Fruit fly (Drosophila melanogaster) whole organism, embryonic: Measurements from ENCODE around the gene CG42375.

ENCODE experiments used
- Atf3 ChIP-seq: fragments of 200-800 bp; sonication (Bioruptor generic); optimal IDR thresholded peaks from 3 replicates; lab custom pipeline; 2016; ENCODE audit warnings: missing biosample characterization, missing genetic modification characterization
- B-H1 ChIP-seq: fragments of 200-800 bp; sonication (Bioruptor generic); IDR thresholded peaks from 3 replicates; pipeline ENCODE4 v1.3.6; 2022; ENCODE audit warnings: missing biosample characterization, missing genetic modification characterization
- BEAF-32 ChIP-seq: fragments of 200-800 bp; sonication (Bioruptor generic); optimal IDR thresholded peaks from 3 replicates; lab custom pipeline; 2017; ENCODE audit warnings: missing biosample characterization, missing genetic modification characterization, mild to moderate bottlenecking, moderate library complexity, missing genetic modification reagents
- Bdp1 ChIP-seq: fragments of 200-800 bp; sonication (Bioruptor generic); optimal IDR thresholded peaks from 3 replicates; lab custom pipeline; 2016; ENCODE audit warnings: missing biosample characterization, missing genetic modification characterization
- CG10654 ChIP-seq: fragments of 200-800 bp; sonication (Bioruptor generic); optimal IDR thresholded peaks from 2 replicates; lab custom pipeline; 2016; ENCODE audit warnings: missing biosample characterization, missing genetic modification characterization
- CG12104 ChIP-seq: fragments of 200-800 bp; sonication (Bioruptor generic); optimal IDR thresholded peaks from 3 replicates; lab custom pipeline; 2016; ENCODE audit warnings: missing biosample characterization, missing genetic modification characterization
- CG12942 ChIP-seq: fragments of 200-800 bp; sonication (Bioruptor generic); optimal IDR thresholded peaks from 3 replicates; lab custom pipeline; 2016; ENCODE audit warnings: missing biosample characterization, missing genetic modification characterization
- CG13123 ChIP-seq: fragments of 200-800 bp; sonication (Bioruptor generic); optimal IDR thresholded peaks from 2 replicates; lab custom pipeline; 2016; ENCODE audit warnings: missing biosample characterization, missing genetic modification characterization
- CG13624 ChIP-seq: fragments of 200-800 bp; sonication (Bioruptor generic); optimal IDR thresholded peaks from 2 replicates; lab custom pipeline; 2016; ENCODE audit warnings: missing biosample characterization, missing genetic modification characterization
- CG15479 ChIP-seq: fragments of 200-800 bp; sonication (Bioruptor generic); optimal IDR thresholded peaks from 3 replicates; lab custom pipeline; 2019; ENCODE audit warnings: missing biosample characterization, mild to moderate bottlenecking, missing genetic modification characterization, moderate library complexity
- CG16813 ChIP-seq: fragments of 200-800 bp; sonication (Bioruptor generic); IDR thresholded peaks from 3 replicates; pipeline ENCODE4 v1.3.6; 2022; ENCODE audit warnings: missing biosample characterization, missing genetic modification characterization; ENCODE audit not compliant: partially characterized antibody
- CG17568 ChIP-seq: fragments of 200-800 bp; sonication (Bioruptor generic); optimal IDR thresholded peaks from 2 replicates; lab custom pipeline; 2018; ENCODE audit warnings: missing biosample characterization, mild to moderate bottlenecking, missing genetic modification characterization, moderate library complexity
- CG18599 ChIP-seq: fragments of 200-800 bp; sonication (Bioruptor generic); optimal IDR thresholded peaks from 3 replicates; lab custom pipeline; 2017; ENCODE audit warnings: missing biosample characterization, missing genetic modification characterization, mild to moderate bottlenecking, moderate library complexity, missing genetic modification reagents
- CG2116 ChIP-seq: fragments of 200-800 bp; sonication (Bioruptor generic); optimal IDR thresholded peaks from 3 replicates; lab custom pipeline; 2018; ENCODE audit warnings: missing biosample characterization, mild to moderate bottlenecking, missing genetic modification characterization
- CG31365 ChIP-seq: fragments of 200-800 bp; sonication (Bioruptor generic); optimal IDR thresholded peaks from 2 replicates; lab custom pipeline; 2018; ENCODE audit warnings: missing biosample characterization, mild to moderate bottlenecking, missing genetic modification characterization
- CG3847 ChIP-seq: fragments of 200-800 bp; sonication (Bioruptor generic); IDR thresholded peaks from 2 replicates; pipeline ENCODE4 v1.3.6; 2022; ENCODE audit warnings: missing biosample characterization, missing genetic modification characterization
- CG4282 ChIP-seq: fragments of 200-800 bp; sonication (Bioruptor generic); optimal IDR thresholded peaks from 2 replicates; lab custom pipeline; 2016; ENCODE audit warnings: missing biosample characterization, missing genetic modification characterization
- CG6689 ChIP-seq: fragments of 200-800 bp; sonication (Bioruptor generic); IDR thresholded peaks from 2 replicates; pipeline ENCODE4 v1.3.6; 2022; ENCODE audit warnings: missing biosample characterization, missing genetic modification characterization
- CG7271 ChIP-seq: fragments of 200-800 bp; sonication (Bioruptor generic); optimal IDR thresholded peaks from 2 replicates; lab custom pipeline; 2018; ENCODE audit warnings: missing biosample characterization, mild to moderate bottlenecking, missing genetic modification characterization, moderate library complexity
- CG7556 ChIP-seq: fragments of 200-800 bp; sonication (Bioruptor generic); optimal IDR thresholded peaks from 2 replicates; lab custom pipeline; 2017; ENCODE audit warnings: missing biosample characterization, mild to moderate bottlenecking, missing genetic modification characterization
- CG7987 ChIP-seq: fragments of 200-800 bp; sonication (Bioruptor generic); optimal IDR thresholded peaks from 2 replicates; lab custom pipeline; 2018; ENCODE audit warnings: missing biosample characterization, mild to moderate bottlenecking, missing genetic modification characterization, moderate library complexity
- MESR4 ChIP-seq: fragments of 200-800 bp; sonication (Bioruptor generic); optimal IDR thresholded peaks from 2 replicates; lab custom pipeline; 2018; ENCODE audit warnings: missing biosample characterization, mild to moderate bottlenecking, missing genetic modification characterization, moderate library complexity
- Max ChIP-seq: fragments of 200-800 bp; sonication (Bioruptor generic); optimal IDR thresholded peaks from 2 replicates; lab custom pipeline; 2016; ENCODE audit warnings: missing biosample characterization, mild to moderate bottlenecking, missing genetic modification characterization
- NC2α ChIP-seq: fragments of 200-800 bp; sonication (Bioruptor generic); optimal IDR thresholded peaks from 2 replicates; lab custom pipeline; 2016; ENCODE audit warnings: missing biosample characterization, missing genetic modification characterization
- Optix ChIP-seq: fragments of 200-800 bp; sonication (Bioruptor generic); IDR thresholded peaks from 3 replicates; pipeline ENCODE4 v1.3.6; 2022; ENCODE audit warnings: missing biosample characterization, missing genetic modification characterization
- Rx ChIP-seq: fragments of 200-800 bp; sonication (Bioruptor generic); IDR thresholded peaks from 2 replicates; pipeline ENCODE4 v1.3.6; 2022; ENCODE audit warnings: missing biosample characterization, missing genetic modification characterization
- Scr ChIP-seq: fragments of 200-800 bp; sonication (Bioruptor generic); IDR thresholded peaks from 2 replicates; pipeline ENCODE4 v1.3.6; 2022; ENCODE audit warnings: missing biosample characterization, missing genetic modification characterization; ENCODE audit not compliant: partially characterized antibody
- Sin3A ChIP-seq: fragments of >200 bp; optimal IDR thresholded peaks from 2 replicates; lab custom pipeline; 2018
- Stat92E ChIP-seq, 3 experiments: fragments of >200 bp in 2 of 3; fragments of 200-800 bp in 1 of 3; sonication (Bioruptor generic) in 1 of 3; optimal IDR thresholded peaks; 2 replicates each; lab custom pipeline; 2017 to 2019; ENCODE audit warnings: missing biosample characterization in 3 of 3, missing genetic modification characterization in 3 of 3, mild to moderate bottlenecking in 1 of 3, moderate library complexity in 1 of 3
- ara ChIP-seq: fragments of 200-800 bp; sonication (Bioruptor generic); IDR thresholded peaks from 2 replicates; pipeline ENCODE4 v1.3.6; 2022; ENCODE audit warnings: missing biosample characterization, missing genetic modification characterization
- caup ChIP-seq: fragments of 200-800 bp; sonication (Bioruptor generic); optimal IDR thresholded peaks from 3 replicates; lab custom pipeline; 2017; ENCODE audit warnings: missing biosample characterization, mild to moderate bottlenecking, missing genetic modification characterization, moderate library complexity; ENCODE audit not compliant: severe bottlenecking
- chif ChIP-seq, 2 experiments: fragments of 200-800 bp; sonication (Bioruptor generic); optimal IDR thresholded peaks; 3 replicates each; lab custom pipeline; 2016; ENCODE audit warnings: missing biosample characterization in 2 of 2, missing genetic modification characterization in 2 of 2
- exex ChIP-seq: fragments of 200-800 bp; sonication (Bioruptor generic); optimal IDR thresholded peaks from 4 replicates; lab custom pipeline; 2018; ENCODE audit warnings: missing biosample characterization, mild to moderate bottlenecking, missing genetic modification characterization, moderate library complexity
- gce ChIP-seq: fragments of 200-800 bp; sonication (Bioruptor generic); IDR thresholded peaks from 3 replicates; pipeline ENCODE4 v1.3.6; 2022; ENCODE audit warnings: missing biosample characterization, missing genetic modification characterization
- grau ChIP-seq: fragments of 200-800 bp; optimal IDR thresholded peaks from 3 replicates; lab custom pipeline; 2019; ENCODE audit warnings: missing biosample characterization, mild to moderate bottlenecking, missing genetic modification characterization, moderate library complexity
- grn ChIP-seq: fragments of 200-800 bp; sonication (Bioruptor generic); optimal IDR thresholded peaks from 3 replicates; lab custom pipeline; 2017; ENCODE audit warnings: missing biosample characterization, missing genetic modification characterization
- gsb ChIP-seq: fragments of 200-800 bp; sonication (Bioruptor generic); IDR thresholded peaks from 2 replicates; pipeline ENCODE4 v1.3.6; 2022; ENCODE audit warnings: missing biosample characterization, missing genetic modification characterization
- hkb ChIP-seq, 2 experiments: fragments of 200-800 bp in 1 of 2; fragments of >200 bp in 1 of 2; sonication (Bioruptor generic) in 1 of 2; IDR thresholded peaks in 1 of 2; optimal IDR thresholded peaks in 1 of 2; 2 replicates each; pipeline versions ENCODE4 v1.3.6 to Lab custom; 2017 to 2022; ENCODE audit warnings: missing biosample characterization in 1 of 2, missing genetic modification characterization in 1 of 2
- ind ChIP-seq: fragments of 200-800 bp; sonication (Bioruptor generic); optimal IDR thresholded peaks from 3 replicates; lab custom pipeline; 2016; ENCODE audit warnings: missing biosample characterization, missing genetic modification characterization
- insv ChIP-seq, 2 experiments: fragments of 200-800 bp; sonication (Bioruptor generic); optimal IDR thresholded peaks; 3 replicates each; lab custom pipeline; 2016 to 2018; ENCODE audit warnings: missing biosample characterization in 2 of 2, missing genetic modification characterization in 2 of 2
- luna ChIP-seq: fragments of 200-800 bp; sonication (Bioruptor generic); optimal IDR thresholded peaks from 2 replicates; lab custom pipeline; 2016; ENCODE audit warnings: missing biosample characterization, missing genetic modification characterization
- nom ChIP-seq: fragments of 200-800 bp; sonication (Bioruptor generic); optimal IDR thresholded peaks from 2 replicates; lab custom pipeline; 2017; ENCODE audit warnings: missing biosample characterization, missing genetic modification characterization, mild to moderate bottlenecking, moderate library complexity, missing genetic modification reagents
- pan ChIP-seq, 4 experiments: fragments of >200 bp in 3 of 4; fragments of 200-800 bp in 1 of 4; sonication (Bioruptor generic) in 1 of 4; optimal IDR thresholded peaks in 3 of 4; IDR thresholded peaks in 1 of 4; 2 replicates each; pipeline versions ENCODE4 v1.3.6 to Lab custom; 2017 to 2022; ENCODE audit warnings: missing biosample characterization in 2 of 4, missing genetic modification characterization in 2 of 4, mixed read lengths in 1 of 4
- peb ChIP-seq: fragments of 200-800 bp; sonication (Bioruptor generic); IDR thresholded peaks from 2 replicates; pipeline ENCODE4 v1.3.6; 2022; ENCODE audit warnings: missing biosample characterization, missing genetic modification characterization
- pum ChIP-seq: fragments of 200-800 bp; sonication (Bioruptor generic); optimal IDR thresholded peaks from 2 replicates; lab custom pipeline; 2016; ENCODE audit warnings: missing biosample characterization, missing genetic modification characterization
- repo ChIP-seq: fragments of 200-800 bp; sonication (Bioruptor generic); optimal IDR thresholded peaks from 2 replicates; lab custom pipeline; 2016; ENCODE audit warnings: missing biosample characterization, missing genetic modification characterization
- sd ChIP-seq: fragments of 200-800 bp; sonication (Bioruptor generic); optimal IDR thresholded peaks from 3 replicates; lab custom pipeline; 2018; ENCODE audit warnings: missing biosample characterization, mild to moderate bottlenecking, missing genetic modification characterization, moderate library complexity
- sob ChIP-seq: fragments of 200-800 bp; sonication (Bioruptor generic); IDR thresholded peaks from 2 replicates; pipeline ENCODE4 v1.3.6; 2022; ENCODE audit warnings: missing biosample characterization, missing genetic modification characterization
- twi ChIP-seq: fragments of 200-800 bp; optimal IDR thresholded peaks from 2 replicates; lab custom pipeline; 2019; ENCODE audit warnings: missing biosample characterization, mild to moderate bottlenecking, missing genetic modification characterization, moderate library complexity

Gene CG42375

dm6 chr3R:13802057-13802817 lies 22.8 kb downstream of the CG42375 start (continued):
- TF ChIP-seq nom (GFP tag; lab: Kevin White, UChicago) (no peak), hkb (optimal IDR thresholded peaks at IDR 0.05; lab: Kevin White, UChicago) (no peak), hkb (GFP tag; IDR thresholded peaks at IDR 0.05; lab: Robert Waterston, UW) (no peak), repo (GFP tag; lab: Kevin White, UChicago) (no peak), CG13624 (GFP tag; lab: Kevin White, UChicago) (no peak), pan (optimal IDR thresholded peaks at IDR 0.05; lab: Kevin White, UChicago) (no peak), pan (GFP tag; optimal IDR thresholded peaks at IDR 0.05 in 1 of 2, IDR thresholded peaks at IDR 0.05 in 1 of 2) (no peak), pum (GFP tag; lab: Kevin White, UChicago) (no peak), Optix (GFP tag; lab: Robert Waterston, UW) (no peak), MESR4 (GFP tag; lab: Kevin White, UChicago) (no peak), sd (peak; percentile 100), CG16813 (no peak), CG31365 (tag; lab: Kevin White, UChicago) (no peak), sob (GFP tag; lab: Robert Waterston, UW) (no peak), BEAF-32 (GFP tag; lab: Kevin White, UChicago) (no peak), gce (GFP tag; lab: Robert Waterston, UW) (no peak), CG12104 (GFP tag; lab: Kevin White, UChicago) (no peak), B-H1 (no peak), CG10654 (no peak), Scr (GFP tag; lab: Robert Waterston, UW) (0 out of 2 replicates have a peak, but pooled peaks have one; percentile 21), CG7271 (tag; lab: Kevin White, UChicago) (no peak), CG17568 (no peak), CG2116 (GFP tag; lab: Kevin White, UChicago) (no peak), CG15479 (GFP tag; lab: Kevin White, UChicago) (no peak), Atf3 (GFP tag; lab: Kevin White, UChicago) (peak; percentile 17), CG3847 (GFP tag; lab: Robert Waterston, UW) (no peak), chif (GFP tag; optimal IDR thresholded peaks at IDR 0.05; lab: Kevin White, UChicago) (no peak), caup (GFP tag; lab: Kevin White, UChicago) (peak; percentile 44), grn (GFP tag; lab: Kevin White, UChicago) (no peak), ind (no peak), peb (GFP tag; lab: Robert Waterston, UW) (no peak), CG12942 (GFP tag; lab: Kevin White, UChicago) (no peak), CG6689 (GFP tag; lab: Robert Waterston, UW) (no peak), ara (GFP tag; lab: Robert Waterston, UW) (no peak), twi (tag; lab: Kevin White, UChicago) (no peak), Sin3A (lab: Kevin White, UChicago) (no peak), Bdp1 (no peak), CG7987 (GFP tag; lab: Kevin White, UChicago) (no peak), Rx (GFP tag; lab: Robert Waterston, UW) (no peak), CG18599 (GFP tag; lab: Kevin White, UChicago) (peak; percentile 49), NC2α (GFP tag; lab: Kevin White, UChicago) (no peak), CG4282 (GFP tag; lab: Kevin White, UChicago) (no peak), Stat92E (GFP tag; optimal IDR thresholded peaks at IDR 0.05; lab: Kevin White, UChicago) (no peak), gsb (GFP tag; lab: Robert Waterston, UW) (no peak), Max (GFP tag; lab: Kevin White, UChicago) (no peak), exex (tag; lab: Kevin White, UChicago) (no peak), CG13123 (GFP tag; lab: Kevin White, UChicago) (no peak), grau (tag; lab: Kevin White, UChicago) (no peak), luna (GFP tag; lab: Kevin White, UChicago) (no peak), CG7556 (GFP tag; lab: Kevin White, UChicago) (no peak), insv (GFP tag; optimal IDR thresholded peaks at IDR 0.05; lab: Kevin White, UChicago) (peak in 1 of 2 experiments; percentile 30)
